Fruit fly (Drosophila melanogaster) whole organism, embryonic: ENCODE results near the gene CG44303.

Source experiments
- CG10565 ChIP-seq: fragments of 200-800 bp; sonication (Bioruptor generic); optimal IDR thresholded peaks from 3 replicates; lab custom pipeline; 2016; ENCODE audit warnings: missing biosample characterization, mild to moderate bottlenecking, missing genetic modification characterization
- CG16815 ChIP-seq: fragments of 200-800 bp; sonication (Bioruptor generic); optimal IDR thresholded peaks from 3 replicates; lab custom pipeline; 2017; ENCODE audit warnings: missing biosample characterization, mild to moderate bottlenecking, missing genetic modification characterization
- CG32767 ChIP-seq: fragments of 200-800 bp; sonication (Bioruptor generic); IDR thresholded peaks from 2 replicates; pipeline ENCODE4 v1.3.6; 2022; ENCODE audit warnings: missing biosample characterization, missing genetic modification characterization
- CG3281 ChIP-seq: fragments of 200-800 bp; sonication (Bioruptor generic); optimal IDR thresholded peaks from 3 replicates; lab custom pipeline; 2017; ENCODE audit warnings: missing biosample characterization, mild to moderate bottlenecking, missing genetic modification characterization
- CG33557 ChIP-seq: fragments of 200-800 bp; sonication (Bioruptor generic); optimal IDR thresholded peaks from 2 replicates; lab custom pipeline; 2019; ENCODE audit warnings: missing biosample characterization, mild to moderate bottlenecking, missing genetic modification characterization, moderate library complexity
- CG3995 ChIP-seq: fragments of 200-800 bp; sonication (Bioruptor generic); optimal IDR thresholded peaks from 3 replicates; lab custom pipeline; 2016; ENCODE audit warnings: missing biosample characterization, missing genetic modification characterization
- Dek ChIP-seq: fragments of 200-800 bp; sonication (Bioruptor generic); optimal IDR thresholded peaks from 3 replicates; lab custom pipeline; 2019; ENCODE audit warnings: missing biosample characterization, mild to moderate bottlenecking, missing genetic modification characterization, moderate library complexity
- Sox102F ChIP-seq: fragments of 200-800 bp; sonication (Bioruptor generic); optimal IDR thresholded peaks from 2 replicates; lab custom pipeline; 2018; ENCODE audit warnings: missing biosample characterization, mild to moderate bottlenecking, missing genetic modification characterization, moderate library complexity
- h ChIP-seq: fragments of >200 bp; optimal IDR thresholded peaks from 2 replicates; lab custom pipeline; 2017
- hbn ChIP-seq: fragments of 200-800 bp; sonication (Bioruptor generic); IDR thresholded peaks from 2 replicates; pipeline ENCODE4 v1.3.6; 2022; ENCODE audit warnings: missing biosample characterization, missing genetic modification characterization; ENCODE audit not compliant: partially characterized antibody
- her ChIP-seq: fragments of 200-800 bp; sonication (Bioruptor generic); optimal IDR thresholded peaks from 2 replicates; lab custom pipeline; 2016; ENCODE audit warnings: missing biosample characterization, missing genetic modification characterization
- sob ChIP-seq: fragments of 200-800 bp; sonication (Bioruptor generic); IDR thresholded peaks from 2 replicates; pipeline ENCODE4 v1.3.6; 2022; ENCODE audit warnings: missing biosample characterization, missing genetic modification characterization
- unc-4 ChIP-seq: fragments of 200-800 bp; sonication (Bioruptor generic); IDR thresholded peaks from 2 replicates; pipeline ENCODE4 v1.3.6; 2022; ENCODE audit warnings: missing biosample characterization, missing genetic modification characterization; ENCODE audit not compliant: partially characterized antibody

dm6 chrX:6703957-6704356, 16.7 kb upstream of the CG44303 start:
- TF ChIP-seq CG32767 (GFP tag; lab: Robert Waterston, UW) (no peak), hbn (GFP tag; lab: Robert Waterston, UW) (no peak), CG16815 (GFP tag; lab: Kevin White, UChicago) (no peak), Sox102F (GFP tag; lab: Kevin White, UChicago) (no peak), sob (GFP tag; lab: Robert Waterston, UW) (no peak), CG3995 (no peak), CG10565 (GFP tag; lab: Kevin White, UChicago) (no peak), h (lab: Kevin White, UChicago) (no peak), Dek (tag; lab: Kevin White, UChicago) (no peak), unc-4 (GFP tag; lab: Robert Waterston, UW) (no peak), her (no peak), CG3281 (GFP tag; lab: Kevin White, UChicago) (no peak), CG33557 (GFP tag; lab: Kevin White, UChicago) (no peak)
